Worm (Caenorhabditis elegans) whole organism, L1 larva: Measurements from ENCODE around the gene str-196.

ENCODE experiments used
- C34B4.2 ChIP-seq: sonication (generic microtip); optimal IDR thresholded peaks from 2 replicates; lab custom pipeline; 2017; ENCODE audit warnings: mild to moderate bottlenecking, missing genetic modification characterization, missing compliant biosample characterization
- aly-2 ChIP-seq: fragments of 150-350 bp; optimal IDR thresholded peaks from 2 replicates; lab custom pipeline; 2014; ENCODE audit warnings: missing biosample characterization, missing genetic modification characterization
- ama-1 ChIP-seq: fragments of 150-350 bp; optimal IDR thresholded peaks from 2 replicates; lab custom pipeline; 2014
- dpl-1 ChIP-seq, 3 experiments: fragments of 150-350 bp in 2 of 3; sonication (generic microtip) in 1 of 3; optimal IDR thresholded peaks; 2 replicates each; lab custom pipeline; 2014 to 2017; ENCODE audit warnings: missing biosample characterization in 3 of 3, missing genetic modification characterization in 3 of 3, missing genetic modification reagents in 3 of 3
- dsc-1 ChIP-seq: sonication (generic microtip); optimal IDR thresholded peaks from 2 replicates; lab custom pipeline; 2016; ENCODE audit warnings: mild to moderate bottlenecking, missing genetic modification characterization, missing compliant biosample characterization
- ets-5 ChIP-seq: fragments of 200-800 bp; sonication (Bioruptor generic); IDR thresholded peaks from 2 replicates; pipeline ENCODE4 v1.3.6; 2022; ENCODE audit warnings: missing genetic modification characterization, missing compliant biosample characterization
- hpl-2 ChIP-seq: fragments of 150-350 bp; optimal IDR thresholded peaks from 2 replicates; lab custom pipeline; 2014; ENCODE audit warnings: missing biosample characterization, missing genetic modification reagents, missing genetic modification characterization
- nhr-11 ChIP-seq: fragments of 150-350 bp; optimal IDR thresholded peaks from 2 replicates; lab custom pipeline; 2014; ENCODE audit warnings: missing biosample characterization, missing genetic modification characterization
- nhr-76 ChIP-seq: sonication (generic microtip); optimal IDR thresholded peaks from 2 replicates; lab custom pipeline; 2017; ENCODE audit warnings: missing biosample characterization, missing genetic modification characterization
- pqm-1 ChIP-seq: sonication (generic microtip); optimal IDR thresholded peaks from 3 replicates; lab custom pipeline; 2017; ENCODE audit warnings: missing biosample characterization, missing genetic modification characterization
- snpc-4 ChIP-seq: fragments of 150-350 bp; optimal IDR thresholded peaks from 2 replicates; lab custom pipeline; 2014; ENCODE audit warnings: missing biosample characterization, missing genetic modification characterization
- tlp-1 ChIP-seq: fragments of 150-350 bp; optimal IDR thresholded peaks from 2 replicates; lab custom pipeline; 2014; ENCODE audit warnings: missing biosample characterization, missing genetic modification characterization
- unc-130 ChIP-seq: fragments of 150-350 bp; optimal IDR thresholded peaks from 2 replicates; lab custom pipeline; 2017; ENCODE audit warnings: missing biosample characterization, missing genetic modification characterization, inconsistent platforms
- ztf-11 ChIP-seq, 2 experiments: sonication (generic microtip); optimal IDR thresholded peaks; 2 replicates each; lab custom pipeline; 2016 to 2017; ENCODE audit warnings: missing genetic modification characterization in 2 of 2, missing biosample characterization in 1 of 2, missing compliant biosample characterization in 1 of 2

DNA sequence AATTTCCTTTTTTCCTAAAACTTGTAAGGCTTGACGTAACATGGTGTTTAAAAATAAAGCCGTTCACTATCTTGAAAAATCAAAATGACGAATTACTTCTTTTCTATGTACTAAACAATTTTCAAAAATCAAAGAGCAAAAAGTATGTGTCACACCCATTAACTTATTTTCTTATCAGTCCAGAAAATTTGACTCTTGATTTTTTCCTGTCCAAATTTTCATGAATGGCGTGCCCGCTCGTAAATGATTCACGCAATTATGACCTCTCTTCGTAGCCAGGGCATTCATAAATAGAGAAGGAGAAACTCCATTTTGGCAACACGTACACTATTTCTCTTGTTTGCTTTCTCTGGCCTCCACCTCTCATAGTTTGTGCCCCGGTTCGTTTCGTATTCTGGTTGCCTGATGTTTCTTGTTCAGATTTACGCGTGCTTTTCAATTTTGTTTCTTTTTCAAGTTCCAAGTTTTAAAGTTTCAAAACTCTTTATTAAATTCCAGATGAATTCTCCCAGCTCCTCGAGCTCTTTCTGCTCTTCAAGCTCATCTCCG, 13.8 kb upstream of the str-196 start, which contains the start of gene nhr-55:
- TF ChIP-seq aly-2, result no peak
- TF ChIP-seq pqm-1 (tag; lab: Kevin White, UChicago), result no peak
- no peak for TF ChIP-seq nhr-11 (tag; lab: Kevin White, UChicago)
- TF ChIP-seq ztf-11 (tag; optimal IDR thresholded peaks at IDR 0.05; lab: Kevin White, UChicago), result no peak
- no peak for TF ChIP-seq snpc-4 (tag; lab: Kevin White, UChicago)
- no peak for TF ChIP-seq ets-5 (GFP tag; lab: Robert Waterston, UW)
- no peak for TF ChIP-seq nhr-76
- TF ChIP-seq ama-1, result no peak
- no peak for TF ChIP-seq dpl-1 (GFP tag; optimal IDR thresholded peaks at IDR 0.05; lab: Kevin White, UChicago)
- TF ChIP-seq C34B4.2 (tag; lab: Kevin White, UChicago), result no peak
- TF ChIP-seq tlp-1 (tag; lab: Kevin White, UChicago), result no peak
- TF ChIP-seq hpl-2 (GFP tag; lab: Kevin White, UChicago), result no peak
- no peak for TF ChIP-seq dsc-1 (tag; lab: Kevin White, UChicago)
- TF ChIP-seq unc-130 (tag; lab: Kevin White, UChicago), result no peak
